Fruit fly (Drosophila melanogaster): ENCODE measurements around the gene CG12680.

DNA sequence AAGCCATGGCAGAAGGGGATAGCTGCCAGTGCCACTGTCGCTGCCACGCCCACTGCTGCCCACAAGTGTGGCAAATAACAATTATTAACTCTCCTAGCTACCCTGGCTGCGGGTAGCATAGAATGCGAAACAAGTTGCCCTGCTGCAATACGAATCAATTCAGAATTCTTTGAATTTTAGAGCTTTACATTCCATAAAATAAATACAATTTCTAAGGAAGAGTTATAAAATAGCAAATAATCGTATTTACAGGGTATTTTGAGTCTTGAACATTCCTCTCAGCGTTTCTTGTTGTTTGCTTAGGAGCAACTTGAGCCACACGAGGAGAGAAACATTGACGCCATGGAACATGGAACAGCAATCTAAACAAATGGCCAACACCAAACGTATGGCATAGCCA lies 14.8 kb upstream of the CG12680 start:
- TF ChIP-seq CG7101 (tag; optimal IDR thresholded peaks at IDR 0.05) (no peak), CG7045 (GFP tag; optimal IDR thresholded peaks at IDR 0.05) (no peak), CG14711 (tag; optimal IDR thresholded peaks at IDR 0.05) (no peak), CG11617 (GFP tag; optimal IDR thresholded peaks at IDR 0.05) (no peak), tj (GFP tag; optimal IDR thresholded peaks at IDR 0.05) (no peak), pad (GFP tag; optimal IDR thresholded peaks at IDR 0.05) (no peak), kay (GFP tag; ENCODE audit: borderline replicate concordance) (no peak)
